Fruit fly (Drosophila melanogaster) whole organism, embryonic: ENCODE measurements around the gene arg.

Source experiments
- CG10654 ChIP-seq: fragments of 200-800 bp; sonication (Bioruptor generic); optimal IDR thresholded peaks from 2 replicates; lab custom pipeline; 2016; ENCODE audit warnings: missing biosample characterization, missing genetic modification characterization
- CG11696 ChIP-seq: fragments of 200-800 bp; sonication (Bioruptor generic); IDR thresholded peaks from 2 replicates; pipeline ENCODE4 v1.3.6; 2022; ENCODE audit warnings: missing biosample characterization, missing genetic modification characterization
- CG13287 ChIP-seq: fragments of 200-800 bp; sonication (Bioruptor generic); IDR thresholded peaks from 2 replicates; pipeline ENCODE4 v1.3.6; 2022; ENCODE audit warnings: missing biosample characterization, missing genetic modification characterization; ENCODE audit not compliant: partially characterized antibody
- CG2202 ChIP-seq: fragments of 200-800 bp; sonication (Bioruptor generic); optimal IDR thresholded peaks from 2 replicates; lab custom pipeline; 2018; ENCODE audit warnings: missing biosample characterization, mild to moderate bottlenecking, missing genetic modification characterization
- Dad ChIP-seq: fragments of 200-800 bp; sonication (Bioruptor generic); optimal IDR thresholded peaks from 3 replicates; lab custom pipeline; 2016; ENCODE audit warnings: missing biosample characterization, missing genetic modification characterization
- Dbx ChIP-seq: fragments of 200-800 bp; sonication (Bioruptor generic); IDR thresholded peaks from 3 replicates; pipeline ENCODE4 v1.3.6; 2022; ENCODE audit warnings: missing biosample characterization, missing genetic modification characterization
- HLH3B ChIP-seq: fragments of 200-800 bp; sonication (Bioruptor generic); IDR thresholded peaks from 2 replicates; pipeline ENCODE4 v1.3.6; 2022; ENCODE audit warnings: missing biosample characterization, missing genetic modification characterization
- jumu ChIP-seq: fragments of 200-800 bp; sonication (Bioruptor generic); optimal IDR thresholded peaks from 3 replicates; lab custom pipeline; 2016; ENCODE audit warnings: missing biosample characterization, missing genetic modification characterization
- prd ChIP-seq, 3 experiments: fragments of >200 bp in 2 of 3; fragments of 200-800 bp in 1 of 3; sonication (Bioruptor generic) in 1 of 3; optimal IDR thresholded peaks in 2 of 3; IDR thresholded peaks in 1 of 3; 2 replicates in 2 of 3; 3 replicates in 1 of 3; pipeline versions ENCODE4 v1.3.6 to Lab custom; 2017 to 2022; ENCODE audit warnings: missing biosample characterization in 1 of 3, missing genetic modification characterization in 1 of 3
- shn ChIP-seq: fragments of 200-800 bp; sonication (Bioruptor generic); optimal IDR thresholded peaks from 3 replicates; lab custom pipeline; 2016; ENCODE audit warnings: missing biosample characterization, missing genetic modification characterization
- tx ChIP-seq: fragments of 200-800 bp; sonication (Bioruptor generic); optimal IDR thresholded peaks from 2 replicates; lab custom pipeline; 2016; ENCODE audit warnings: missing biosample characterization, missing genetic modification characterization

DNA sequence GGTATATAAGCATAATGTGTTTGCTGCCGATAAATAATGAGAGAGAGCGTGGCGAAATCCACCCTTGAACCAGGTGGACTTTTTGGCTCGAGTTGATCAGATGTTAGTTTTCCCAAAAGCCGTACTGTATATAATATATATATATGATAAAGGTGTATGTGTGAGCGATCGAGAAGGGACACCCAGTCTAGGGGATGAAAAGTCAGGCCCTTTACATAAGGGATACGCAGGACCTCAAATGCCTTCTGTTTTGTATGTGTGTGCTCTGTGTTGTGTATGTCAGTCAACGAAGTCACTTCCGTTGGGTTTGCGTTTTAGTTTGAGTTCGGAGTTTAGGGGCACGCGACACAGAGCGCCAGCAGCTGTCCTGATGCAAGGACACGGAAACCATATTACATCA, 48.8 kb upstream of the arg start, which contains the start of gene ase:
- TF ChIP-seq prd (optimal IDR thresholded peaks at IDR 0.05; lab: Kevin White, UChicago) (no peak), prd (GFP tag; IDR thresholded peaks at IDR 0.05; lab: Robert Waterston, UW) (no peak), CG11696 (GFP tag; lab: Robert Waterston, UW) (no peak), CG2202 (no peak), HLH3B (GFP tag; lab: Robert Waterston, UW) (no peak), Dbx (no peak), Dad (GFP tag; lab: Kevin White, UChicago) (no peak), CG10654 (no peak), CG13287 (GFP tag; lab: Robert Waterston, UW) (no peak), shn (no peak), jumu (GFP tag; lab: Kevin White, UChicago) (no peak), tx (no peak)
